Worm (Caenorhabditis elegans): ENCODE measurements around the gene gst-7.

ce11 chrII:4858906-4859411 lies 22.9 kb upstream of the gst-7 start:
- TF ChIP-seq him-1 (tag; optimal IDR thresholded peaks at IDR 0.05) (no peak), dao-5 (tag; optimal IDR thresholded peaks at IDR 0.05) (no peak), W03F9.2 (tag; optimal IDR thresholded peaks at IDR 0.05) (no peak)
